Worm (Caenorhabditis elegans): ENCODE measurements around the gene K08D10.14.
"Not testable (repeated sequence)": the region's sequence is repeated elsewhere in the genome, so short reads cannot be mapped to it uniquely, and the experiment has no call there.

Gene K08D10.14

DNA sequence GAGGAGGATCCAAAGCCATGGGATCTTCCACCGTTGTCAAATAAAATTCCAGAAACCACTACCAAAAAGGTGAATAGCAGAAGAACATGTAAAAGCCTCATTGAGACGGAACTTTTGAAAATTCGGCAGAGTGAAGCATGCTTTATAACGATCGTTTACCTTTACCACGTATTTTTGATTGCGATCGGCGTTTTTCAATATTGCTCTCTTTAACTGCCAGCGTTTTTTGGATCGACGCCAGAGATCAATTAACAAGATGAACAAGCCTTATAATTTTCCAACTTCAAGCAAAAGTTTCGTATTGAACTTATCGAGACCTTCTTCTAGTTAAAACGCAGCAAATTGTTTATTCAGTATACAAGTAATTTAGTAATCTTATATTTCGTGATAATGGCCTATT lies 15.7 kb upstream of the K08D10.14 start, which contains the start of gene F49F1.10:
Gene F49F1.10 (minus strand): TSS at position 101 of the 400 bp plus-strand sequence.
- TF ChIP-seq nfyb-1 (GFP tag; IDR thresholded peaks at IDR 0.05) (no peak), zfh-2 (GFP tag; conservative IDR thresholded peaks at IDR 0.05) (no peak), mes-4 (tag; optimal IDR thresholded peaks at IDR 0.05) (no peak), ztf-25 (GFP tag; IDR thresholded peaks at IDR 0.05) (no peak), lin-40 (tag; optimal IDR thresholded peaks at IDR 0.05) (no peak), Y79H2A.3 (GFP tag; conservative IDR thresholded peaks at IDR 0.05) (no peak), F55B11.4 (tag; optimal IDR thresholded peaks at IDR 0.05; ENCODE audit: borderline replicate concordance, insufficient read depth) (no peak), aptf-2 (GFP tag; conservative IDR thresholded peaks at IDR 0.05) (no peak), rec-8 (tag; optimal IDR thresholded peaks at IDR 0.05) (no peak), let-526 (GFP tag; IDR thresholded peaks at IDR 0.05) (no peak), K11D2.4 (GFP tag; IDR thresholded peaks at IDR 0.05) (no peak), madf-3 (GFP tag; IDR thresholded peaks at IDR 0.05) (no peak), somi-1 (GFP tag; optimal IDR thresholded peaks at IDR 0.05) (no peak), bed-2 (GFP tag; IDR thresholded peaks at IDR 0.05) (no peak), lsy-27 (tag; optimal IDR thresholded peaks at IDR 0.05; ENCODE audit: borderline replicate concordance, insufficient read depth) (no peak), atf-7 (tag; optimal IDR thresholded peaks at IDR 0.05) (no peak), attf-6 (GFP tag; IDR thresholded peaks at IDR 0.05) (no peak), F23B12.7 (tag; optimal IDR thresholded peaks at IDR 0.05; ENCODE audit: insufficient read depth) (no peak), nhr-27 (tag; optimal IDR thresholded peaks at IDR 0.05) (no peak), ceh-27 (GFP tag; optimal IDR thresholded peaks at IDR 0.05) (no peak)

- TF ChIP-seq F22D6.2 (tag; optimal IDR thresholded peaks at IDR 0.05) (no peak), unc-62 (GFP tag; optimal IDR thresholded peaks at IDR 0.05) (no peak), ztf-25 (GFP tag; IDR thresholded peaks at IDR 0.05) (no peak), hmg-1.2 (GFP tag; IDR thresholded peaks at IDR 0.05) (no peak), K12H6.12 (tag; optimal IDR thresholded peaks at IDR 0.05) (no peak), lsy-27 (tag; optimal IDR thresholded peaks at IDR 0.05; ENCODE audit: borderline replicate concordance, insufficient read depth) (no peak), sdz-38 (tag; optimal IDR thresholded peaks at IDR 0.05) (no peak), cebp-1 (GFP tag; IDR thresholded peaks at IDR 0.05) (no peak), cebp-1 (tag; optimal IDR thresholded peaks at IDR 0.05) (no peak), ceh-100 (GFP tag; IDR thresholded peaks at IDR 0.05) (no peak)
Observed at ce11 chrIV:4140265-4140664, 14.5 kb upstream of the K08D10.14 start, which contains the start of gene F49F1.18. F49F1.18 (minus strand) TSS chrIV:4140365.

ce11 chrIV:4141311-4141710 lies 13.4 kb upstream of the K08D10.14 start, which contains the start of gene F49F1.11:
F49F1.11 (minus strand) TSS chrIV:4141411.
- no peak for TF ChIP-seq bed-2 (GFP tag; IDR thresholded peaks at IDR 0.05)
- no peak for TF ChIP-seq mcd-1 (GFP tag; IDR thresholded peaks at IDR 0.05)
- TF ChIP-seq madf-3 (GFP tag; IDR thresholded peaks at IDR 0.05), result no peak

DNA sequence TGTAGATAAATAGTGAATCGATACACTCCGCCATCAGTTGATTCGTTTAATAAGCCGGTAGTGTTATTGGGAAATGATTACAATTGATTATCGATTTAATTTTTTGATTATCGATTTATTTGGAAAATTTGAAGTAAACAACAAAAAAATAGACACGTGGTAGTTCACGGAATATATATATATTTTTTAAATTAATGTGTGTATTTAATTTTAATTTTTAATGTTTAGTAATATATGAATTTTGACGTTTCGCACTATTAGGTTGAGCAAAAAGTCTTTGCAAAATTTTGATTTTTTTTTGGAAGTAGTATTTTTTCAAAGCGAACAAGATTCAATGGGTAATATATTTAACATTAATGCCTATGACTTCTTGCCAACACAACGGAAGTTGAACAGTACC lies 11.8 kb upstream of the K08D10.14 start, which contains the start of gene F49F1.12:
Gene F49F1.12 (minus strand): TSS at position 101 of the 400 bp plus-strand sequence.
- not testable (repeated sequence) for TF ChIP-seq dpl-1 (GFP tag; optimal IDR thresholded peaks at IDR 0.05); hrde-1 (tag; optimal IDR thresholded peaks at IDR 0.05; ENCODE audit: borderline replicate concordance); lir-1 (GFP tag; conservative IDR thresholded peaks at IDR 0.05)

Measured in whole organism, young adult.